Worm (Caenorhabditis elegans) whole organism, mixed stage, embryonic: Measurements from ENCODE around the gene F38B6.8.

Experiments
- hlh-1 ChIP-seq: fragments of 150-350 bp; optimal IDR thresholded peaks from 2 replicates; lab custom pipeline; 2014; ENCODE audit warnings: missing biosample characterization, missing genetic modification reagents, missing genetic modification characterization
- nhr-12 ChIP-seq: fragments of 150-350 bp; optimal IDR thresholded peaks from 2 replicates; lab custom pipeline; 2014; ENCODE audit warnings: missing biosample characterization, missing genetic modification characterization
- pha-4 ChIP-seq: fragments of 150-350 bp; optimal IDR thresholded peaks from 2 replicates; lab custom pipeline; 2018; ENCODE audit warnings: missing biosample characterization, missing genetic modification reagents, missing genetic modification characterization
- ztf-11 ChIP-seq: fragments of 150-350 bp; optimal IDR thresholded peaks from 2 replicates; lab custom pipeline; 2014; ENCODE audit warnings: missing biosample characterization, missing genetic modification characterization

DNA sequence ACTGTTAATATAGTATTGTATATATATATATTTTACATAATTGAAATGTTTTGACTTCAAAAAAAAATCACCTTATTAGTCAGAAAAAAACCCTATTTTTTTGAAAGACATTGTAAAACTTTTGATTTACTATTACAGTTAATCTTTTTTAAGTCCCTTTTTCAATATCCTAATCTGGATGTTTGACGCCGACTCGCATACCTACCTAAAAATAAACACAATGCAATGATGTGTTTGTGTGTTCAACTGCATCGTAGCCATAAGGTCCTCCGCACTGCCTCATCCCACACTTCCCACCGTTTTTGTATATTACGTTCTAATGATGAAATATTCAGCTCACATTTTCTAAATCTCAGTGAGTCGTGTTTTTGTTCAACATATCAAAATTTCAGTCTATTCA lies 10.7 kb upstream of the F38B6.8 start, which contains the start of gene F38B6.3:
- TF ChIP-seq pha-4 (no peak), ztf-11 (tag; lab: Kevin White, UChicago) (no peak), hlh-1 (tag; lab: Kevin White, UChicago) (no peak), nhr-12 (tag; lab: Kevin White, UChicago) (no peak)
